Fruit fly (Drosophila melanogaster) whole organism, embryonic: ENCODE measurements around the gene Set2.
A peak's percentile ranks its signal among the peaks of the same experiment; 100 is the strongest.

ENCODE experiments used
- CG10366 ChIP-seq: fragments of 200-800 bp; sonication (Bioruptor generic); IDR thresholded peaks from 2 replicates; pipeline ENCODE4 v1.3.6; 2022; ENCODE audit warnings: missing biosample characterization, missing genetic modification characterization
- CG12299 ChIP-seq: fragments of 200-800 bp; sonication (Bioruptor generic); optimal IDR thresholded peaks from 2 replicates; lab custom pipeline; 2018; ENCODE audit warnings: missing biosample characterization, mild to moderate bottlenecking, missing genetic modification characterization
- CG12769 ChIP-seq: fragments of 200-800 bp; sonication (Bioruptor generic); optimal IDR thresholded peaks from 2 replicates; lab custom pipeline; 2019; ENCODE audit warnings: missing biosample characterization, mild to moderate bottlenecking, missing genetic modification characterization, moderate library complexity
- CG13894 ChIP-seq: fragments of 200-800 bp; sonication (Bioruptor generic); optimal IDR thresholded peaks from 3 replicates; lab custom pipeline; 2018; ENCODE audit warnings: missing biosample characterization, mild to moderate bottlenecking, missing genetic modification characterization, moderate library complexity
- CG14710 ChIP-seq: fragments of 200-800 bp; sonication (Bioruptor generic); optimal IDR thresholded peaks from 3 replicates; lab custom pipeline; 2019; ENCODE audit warnings: missing biosample characterization, mild to moderate bottlenecking, missing genetic modification characterization, moderate library complexity
- CG15011 ChIP-seq: fragments of 200-800 bp; sonication (Bioruptor generic); optimal IDR thresholded peaks from 3 replicates; lab custom pipeline; 2018; ENCODE audit warnings: missing biosample characterization, mild to moderate bottlenecking, missing genetic modification characterization
- CG15696 ChIP-seq: fragments of 200-800 bp; sonication (Bioruptor generic); optimal IDR thresholded peaks from 2 replicates; lab custom pipeline; 2019; ENCODE audit warnings: missing biosample characterization, mild to moderate bottlenecking, missing genetic modification characterization, moderate library complexity
- CG17361 ChIP-seq: fragments of 200-800 bp; sonication (Bioruptor generic); IDR thresholded peaks from 3 replicates; pipeline ENCODE4 v1.3.6; 2022; ENCODE audit warnings: missing biosample characterization, missing genetic modification characterization
- CG18599 ChIP-seq: fragments of 200-800 bp; sonication (Bioruptor generic); optimal IDR thresholded peaks from 3 replicates; lab custom pipeline; 2017; ENCODE audit warnings: missing biosample characterization, missing genetic modification characterization, mild to moderate bottlenecking, moderate library complexity, missing genetic modification reagents
- CG2116 ChIP-seq: fragments of 200-800 bp; sonication (Bioruptor generic); optimal IDR thresholded peaks from 3 replicates; lab custom pipeline; 2018; ENCODE audit warnings: missing biosample characterization, mild to moderate bottlenecking, missing genetic modification characterization
- CG2678 ChIP-seq: fragments of 200-800 bp; sonication (Bioruptor generic); optimal IDR thresholded peaks from 3 replicates; lab custom pipeline; 2019; ENCODE audit warnings: missing biosample characterization, mild to moderate bottlenecking, missing genetic modification characterization, moderate library complexity
- CG31388 ChIP-seq: fragments of 200-800 bp; sonication (Bioruptor generic); optimal IDR thresholded peaks from 2 replicates; lab custom pipeline; 2016; ENCODE audit warnings: missing biosample characterization, missing genetic modification characterization
- CG3726 ChIP-seq: fragments of 200-800 bp; sonication (Bioruptor generic); IDR thresholded peaks from 3 replicates; pipeline ENCODE4, ENCODE4 v1.3.6; 2022; ENCODE audit warnings: missing biosample characterization, missing genetic modification characterization
- CG5180 ChIP-seq: fragments of 200-800 bp; sonication (Bioruptor generic); optimal IDR thresholded peaks from 3 replicates; lab custom pipeline; 2017; ENCODE audit warnings: missing biosample characterization, missing genetic modification characterization, mild to moderate bottlenecking, moderate library complexity, missing genetic modification reagents
- CG6272 ChIP-seq: fragments of 200-800 bp; sonication (Bioruptor generic); IDR thresholded peaks from 2 replicates; pipeline ENCODE4 v1.3.6; 2022; ENCODE audit warnings: missing biosample characterization, missing genetic modification characterization
- CG7987 ChIP-seq: fragments of 200-800 bp; sonication (Bioruptor generic); optimal IDR thresholded peaks from 2 replicates; lab custom pipeline; 2018; ENCODE audit warnings: missing biosample characterization, mild to moderate bottlenecking, missing genetic modification characterization, moderate library complexity
- D ChIP-seq, 2 experiments: fragments of 200-800 bp in 1 of 2; fragments of >200 bp in 1 of 2; sonication (Bioruptor generic) in 1 of 2; optimal IDR thresholded peaks; 2 replicates in 1 of 2; 3 replicates in 1 of 2; lab custom pipeline; 2017; ENCODE audit warnings: mild to moderate bottlenecking in 1 of 2, missing biosample characterization in 1 of 2, missing genetic modification characterization in 1 of 2, missing genetic modification reagents in 1 of 2
- Dfd ChIP-seq, 2 experiments: fragments of >200 bp; optimal IDR thresholded peaks; 2 replicates each; lab custom pipeline; 2017; ENCODE audit warnings: missing biosample characterization in 2 of 2, missing genetic modification characterization in 2 of 2
- Doc2 ChIP-seq: fragments of 200-800 bp; sonication (Bioruptor generic); IDR thresholded peaks from 2 replicates; pipeline ENCODE4 v1.3.6; 2022; ENCODE audit warnings: missing biosample characterization, missing genetic modification characterization
- E2f1 ChIP-seq: fragments of 200-800 bp; sonication (Bioruptor generic); IDR thresholded peaks from 2 replicates; pipeline ENCODE4 v1.3.6; 2022; ENCODE audit warnings: missing biosample characterization, missing genetic modification characterization
- HHEX ChIP-seq: fragments of 200-800 bp; sonication (Bioruptor generic); optimal IDR thresholded peaks from 3 replicates; lab custom pipeline; 2017; ENCODE audit warnings: missing biosample characterization, mild to moderate bottlenecking, missing genetic modification characterization, missing genetic modification reagents
- Hr51 ChIP-seq, 2 experiments: fragments of 200-800 bp; sonication (Bioruptor generic); optimal IDR thresholded peaks; 2 replicates in 1 of 2; 3 replicates in 1 of 2; lab custom pipeline; 2016 to 2018; ENCODE audit warnings: missing biosample characterization in 2 of 2, missing genetic modification characterization in 2 of 2, mild to moderate bottlenecking in 1 of 2, moderate library complexity in 1 of 2
- Lpt ChIP-seq: fragments of >200 bp; optimal IDR thresholded peaks from 2 replicates; lab custom pipeline; 2018; ENCODE audit warnings: missing biosample characterization, missing genetic modification characterization
- NfI ChIP-seq: fragments of 200-800 bp; sonication (Bioruptor generic); optimal IDR thresholded peaks from 3 replicates; lab custom pipeline; 2018; ENCODE audit warnings: missing biosample characterization, mild to moderate bottlenecking, missing genetic modification characterization, moderate library complexity
- Opbp ChIP-seq: fragments of 200-800 bp; sonication (Bioruptor generic); IDR thresholded peaks from 3 replicates; pipeline ENCODE4 v1.3.6; 2022; ENCODE audit warnings: missing biosample characterization, missing genetic modification characterization; ENCODE audit not compliant: partially characterized antibody
- Trl ChIP-seq, 3 experiments: fragments of >200 bp in 2 of 3; fragments of 200-800 bp in 1 of 3; sonication (Bioruptor generic) in 1 of 3; optimal IDR thresholded peaks; 2 replicates in 1 of 3; 3 replicates in 2 of 3; lab custom pipeline; 2016 to 2017; ENCODE audit warnings: missing biosample characterization in 1 of 3, missing genetic modification characterization in 1 of 3
- ash1 ChIP-seq: fragments of 200-800 bp; sonication (Bioruptor generic); optimal IDR thresholded peaks from 2 replicates; lab custom pipeline; 2018; ENCODE audit warnings: missing biosample characterization, mild to moderate bottlenecking, missing genetic modification characterization
- cato ChIP-seq: fragments of 200-800 bp; sonication (Bioruptor generic); optimal IDR thresholded peaks from 2 replicates; lab custom pipeline; 2016; ENCODE audit warnings: missing biosample characterization, missing genetic modification characterization, borderline replicate concordance
- dpn ChIP-seq, 2 experiments: fragments of 200-800 bp; sonication (Bioruptor generic); optimal IDR thresholded peaks; 3 replicates each; lab custom pipeline; 2016; ENCODE audit warnings: missing biosample characterization in 2 of 2, missing genetic modification characterization in 2 of 2
- dysf ChIP-seq: fragments of 200-800 bp; sonication (Bioruptor generic); IDR thresholded peaks from 3 replicates; pipeline ENCODE4 v1.3.6; 2022; ENCODE audit warnings: missing biosample characterization, missing genetic modification characterization
- ems ChIP-seq: fragments of 200-800 bp; sonication (Bioruptor generic); optimal IDR thresholded peaks from 3 replicates; lab custom pipeline; 2016; ENCODE audit warnings: missing biosample characterization, missing genetic modification characterization
- exex ChIP-seq: fragments of 200-800 bp; sonication (Bioruptor generic); optimal IDR thresholded peaks from 4 replicates; lab custom pipeline; 2018; ENCODE audit warnings: missing biosample characterization, mild to moderate bottlenecking, missing genetic modification characterization, moderate library complexity
- gcm ChIP-seq: fragments of 200-800 bp; sonication (Bioruptor generic); optimal IDR thresholded peaks from 2 replicates; lab custom pipeline; 2019; ENCODE audit warnings: missing biosample characterization, mild to moderate bottlenecking, missing genetic modification characterization, moderate library complexity
- h ChIP-seq: fragments of >200 bp; optimal IDR thresholded peaks from 2 replicates; lab custom pipeline; 2017
- her ChIP-seq: fragments of 200-800 bp; sonication (Bioruptor generic); optimal IDR thresholded peaks from 2 replicates; lab custom pipeline; 2016; ENCODE audit warnings: missing biosample characterization, missing genetic modification characterization
- hth ChIP-seq: fragments of >200 bp; optimal IDR thresholded peaks from 2 replicates; lab custom pipeline; 2017; ENCODE audit warnings: inconsistent platforms
- ind ChIP-seq: fragments of 200-800 bp; sonication (Bioruptor generic); optimal IDR thresholded peaks from 3 replicates; lab custom pipeline; 2016; ENCODE audit warnings: missing biosample characterization, missing genetic modification characterization
- insv ChIP-seq, 2 experiments: fragments of 200-800 bp; sonication (Bioruptor generic); optimal IDR thresholded peaks; 3 replicates each; lab custom pipeline; 2016 to 2018; ENCODE audit warnings: missing biosample characterization in 2 of 2, missing genetic modification characterization in 2 of 2
- kah ChIP-seq: fragments of 200-800 bp; sonication (Bioruptor generic); optimal IDR thresholded peaks from 2 replicates; lab custom pipeline; 2018; ENCODE audit warnings: missing biosample characterization, mild to moderate bottlenecking, missing genetic modification characterization
- klu ChIP-seq: fragments of 200-800 bp; sonication (Bioruptor generic); IDR thresholded peaks from 2 replicates; pipeline ENCODE4 v1.3.6; 2022; ENCODE audit warnings: missing biosample characterization, missing genetic modification characterization
- knrl ChIP-seq: fragments of 200-800 bp; sonication (Bioruptor generic); IDR thresholded peaks from 3 replicates; pipeline ENCODE4 v1.3.6; 2022; ENCODE audit warnings: missing biosample characterization, missing genetic modification characterization; ENCODE audit not compliant: partially characterized antibody
- nerfin-1 ChIP-seq: fragments of 200-800 bp; sonication (Bioruptor generic); optimal IDR thresholded peaks from 3 replicates; lab custom pipeline; 2019; ENCODE audit warnings: missing biosample characterization, mild to moderate bottlenecking, missing genetic modification characterization, moderate library complexity
- nmo ChIP-seq: fragments of 200-800 bp; sonication (Bioruptor generic); optimal IDR thresholded peaks from 2 replicates; lab custom pipeline; 2018; ENCODE audit warnings: missing biosample characterization, mild to moderate bottlenecking, missing genetic modification characterization, moderate library complexity
- onecut ChIP-seq: fragments of 200-800 bp; sonication (Bioruptor generic); IDR thresholded peaks from 2 replicates; pipeline ENCODE4 v1.3.6; 2022; ENCODE audit warnings: missing biosample characterization, missing genetic modification characterization
- sim ChIP-seq: fragments of 200-800 bp; sonication (Bioruptor generic); IDR thresholded peaks from 2 replicates; pipeline ENCODE4 v1.3.6; 2022; ENCODE audit warnings: missing biosample characterization, missing genetic modification characterization
- sr ChIP-seq: fragments of 200-800 bp; sonication (Bioruptor generic); IDR thresholded peaks from 3 replicates; pipeline ENCODE4 v1.3.6; 2022; ENCODE audit warnings: missing biosample characterization, missing genetic modification characterization
- tna ChIP-seq: fragments of 200-800 bp; sonication (Bioruptor generic); IDR thresholded peaks from 2 replicates; pipeline ENCODE4 v1.3.6; 2022; ENCODE audit warnings: missing biosample characterization, missing genetic modification characterization; ENCODE audit not compliant: partially characterized antibody
- ttk ChIP-seq: fragments of 200-800 bp; sonication (Bioruptor generic); IDR thresholded peaks from 2 replicates; pipeline ENCODE4 v2.1.2; 2022; ENCODE audit warnings: missing biosample characterization, missing genetic modification characterization
- wor ChIP-seq: fragments of 200-800 bp; sonication (Bioruptor generic); IDR thresholded peaks from 2 replicates; pipeline ENCODE4 v1.3.6; 2022; ENCODE audit warnings: missing biosample characterization, missing genetic modification characterization

Gene Set2

DNA sequence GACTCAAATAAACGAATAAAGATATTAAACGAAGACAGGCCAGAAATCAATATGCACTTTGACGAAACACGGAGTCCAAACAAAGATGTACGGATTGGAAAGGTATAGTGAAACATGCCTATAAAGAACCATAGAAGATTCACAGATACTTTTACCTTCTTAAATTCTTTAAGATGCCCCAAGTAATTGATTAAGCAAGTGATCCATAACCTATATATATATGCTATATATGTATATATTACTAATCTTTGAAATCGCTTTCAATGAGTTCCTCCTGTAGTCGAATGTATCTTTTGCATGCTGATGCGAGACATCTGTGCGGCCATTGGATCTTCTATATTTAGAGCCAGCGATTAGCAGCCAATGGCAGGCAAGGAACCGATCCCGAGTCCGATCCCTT, 44.9 kb upstream of the Set2 start, which contains the start of gene dmrt11E (continued):
- TF ChIP-seq CG6272 (peak; percentile 33; the same call in 1 of the 2 replicates), Hr51 (GFP tag; optimal IDR thresholded peaks at IDR 0.05; lab: Kevin White, UChicago) (peak in 1 of 2 experiments; percentile 62), nerfin-1 (peak; percentile 54), CG12769 (tag; lab: Kevin White, UChicago) (no peak), sim (GFP tag; lab: Robert Waterston, UW) (0 out of 2 replicates have a peak, but pooled peaks have one; percentile 51), kah (peak; percentile 40), ttk (GFP tag; lab: Robert Waterston, UW) (peak; percentile 50; the same call in 1 of the 2 replicates), Doc2 (GFP tag; lab: Robert Waterston, UW) (no peak), hth (lab: Kevin White, UChicago) (no peak), Lpt (no peak), exex (tag; lab: Kevin White, UChicago) (no peak), her (GFP tag; lab: Kevin White, UChicago) (no peak), dpn (GFP tag; optimal IDR thresholded peaks at IDR 0.05; lab: Kevin White, UChicago) (peak in 1 of 2 experiments; percentile 55), D (optimal IDR thresholded peaks at IDR 0.05; lab: Kevin White, UChicago) (no peak), D (GFP tag; optimal IDR thresholded peaks at IDR 0.05; lab: Kevin White, UChicago) (peak; percentile 64), knrl (no peak), Dfd (GFP tag; optimal IDR thresholded peaks at IDR 0.05; lab: Kevin White, UChicago) (no peak), ind (GFP tag; lab: Kevin White, UChicago) (peak; percentile 48), sr (no peak), CG2678 (tag; lab: Kevin White, UChicago) (peak; percentile 68), Opbp (GFP tag; lab: Robert Waterston, UW) (no peak), CG18599 (GFP tag; lab: Kevin White, UChicago) (peak; percentile 10), CG2116 (no peak), onecut (0 out of 2 replicates have a peak, but pooled peaks have one; percentile 17), CG15011 (no peak), NfI (GFP tag; lab: Kevin White, UChicago) (peak; percentile 8), ash1 (GFP tag; lab: Kevin White, UChicago) (no peak), Trl (optimal IDR thresholded peaks at IDR 0.05; lab: Kevin White, UChicago) (no peak), Trl (GFP tag; optimal IDR thresholded peaks at IDR 0.05; lab: Kevin White, UChicago) (no peak), gcm (peak; percentile 59), HHEX (GFP tag; lab: Kevin White, UChicago) (peak; percentile 13), CG5180 (GFP tag; lab: Kevin White, UChicago) (peak; percentile 26), insv (GFP tag; optimal IDR thresholded peaks at IDR 0.05; lab: Kevin White, UChicago) (no peak), CG3726 (GFP tag; lab: Robert Waterston, UW) (no peak), dysf (GFP tag; lab: Robert Waterston, UW) (peak; percentile 64), CG14710 (peak; percentile 75), E2f1 (GFP tag; lab: Robert Waterston, UW) (peak; percentile 61), cato (GFP tag; lab: Kevin White, UChicago) (no peak), tna (no peak), nmo (peak; percentile 79), klu (GFP tag; lab: Robert Waterston, UW) (no peak), wor (GFP tag; lab: Robert Waterston, UW) (peak; percentile 44; the same call in 1 of the 2 replicates), CG15696 (tag; lab: Kevin White, UChicago) (peak; percentile 89), CG7987 (no peak), CG12299 (tag; lab: Kevin White, UChicago) (peak; percentile 44), CG13894 (tag; lab: Kevin White, UChicago) (no peak), CG31388 (GFP tag; lab: Kevin White, UChicago) (no peak), ems (GFP tag; lab: Kevin White, UChicago) (no peak), CG10366 (GFP tag; lab: Robert Waterston, UW) (peak; percentile 32; the same call in 1 of the 2 replicates), h (lab: Kevin White, UChicago) (no peak), CG17361 (peak; percentile 74)
